Worm (Caenorhabditis elegans) whole organism, late embryonic: ENCODE data around the gene arl-6.

Source experiments
- C08G9.2 ChIP-seq: sonication (generic microtip); optimal IDR thresholded peaks from 2 replicates; lab custom pipeline; 2016; ENCODE audit warnings: mild to moderate bottlenecking, missing genetic modification characterization, moderate library complexity, missing compliant biosample characterization
- ama-1 ChIP-seq: fragments of 150-350 bp; optimal IDR thresholded peaks from 2 replicates; lab custom pipeline; 2014
- elt-2 ChIP-seq: sonication (generic microtip); optimal IDR thresholded peaks from 2 replicates; lab custom pipeline; 2016; ENCODE audit warnings: missing genetic modification reagents, missing genetic modification characterization, missing compliant biosample characterization
- ets-4 ChIP-seq: sonication (generic microtip); optimal IDR thresholded peaks from 2 replicates; lab custom pipeline; 2016; ENCODE audit warnings: missing genetic modification characterization, missing compliant biosample characterization
- nfya-1 ChIP-seq: sonication (generic microtip); optimal IDR thresholded peaks from 2 replicates; lab custom pipeline; 2017; ENCODE audit warnings: missing genetic modification characterization, mild to moderate bottlenecking, missing compliant biosample characterization, antibody characterized with exemption, moderate library complexity
- nhr-11 ChIP-seq: fragments of 150-350 bp; optimal IDR thresholded peaks from 2 replicates; lab custom pipeline; 2014; ENCODE audit warnings: missing biosample characterization, missing genetic modification characterization
- pha-4 ChIP-seq: fragments of 150-350 bp; optimal IDR thresholded peaks from 2 replicates; lab custom pipeline; 2018; ENCODE audit warnings: missing biosample characterization, missing genetic modification reagents, missing genetic modification characterization
- pqm-1 ChIP-seq: sonication (generic microtip); optimal IDR thresholded peaks from 2 replicates; lab custom pipeline; 2016; ENCODE audit warnings: missing genetic modification characterization, missing compliant biosample characterization
- sox-2 ChIP-seq: fragments of 200-800 bp; sonication (Bioruptor generic); IDR thresholded peaks from 2 replicates; pipeline ENCODE4 v1.3.6; 2022; ENCODE audit warnings: missing genetic modification reagents, missing genetic modification characterization, missing compliant biosample characterization
- tbx-2 ChIP-seq: sonication (generic microtip); optimal IDR thresholded peaks from 2 replicates; lab custom pipeline; 2016; ENCODE audit warnings: missing genetic modification characterization, missing compliant biosample characterization
- unc-42 ChIP-seq: sonication (generic microtip); optimal IDR thresholded peaks from 2 replicates; lab custom pipeline; 2016; ENCODE audit warnings: missing genotype, missing genetic modification characterization, missing compliant biosample characterization
- unc-86 ChIP-seq: sonication (generic microtip); optimal IDR thresholded peaks from 2 replicates; lab custom pipeline; 2016; ENCODE audit warnings: missing genetic modification characterization, missing compliant biosample characterization

- TF ChIP-seq ama-1 (lab: Kevin White, UChicago) (no peak), pha-4 (tag; lab: Kevin White, UChicago) (no peak), unc-86 (no peak), ets-4 (tag; lab: Kevin White, UChicago) (no peak), C08G9.2 (tag; lab: Kevin White, UChicago) (no peak), unc-42 (tag; lab: Kevin White, UChicago) (no peak), sox-2 (GFP tag; lab: Robert Waterston, UW) (no peak), nfya-1 (tag; lab: Kevin White, UChicago) (no peak), elt-2 (no peak), pqm-1 (no peak), tbx-2 (no peak), nhr-11 (tag; lab: Kevin White, UChicago) (no peak)
These were observed 5.2 kb upstream of the arl-6 start, which contains the start of gene F26A1.7 for ce11 chrIII:4819843-4820242.
